Fruit fly (Drosophila melanogaster): ENCODE data around the gene CG11608.

dm6 chr3R:12674041-12674623, 35.9 kb downstream of the CG11608 start, which contains the start of gene Gnmt:
- TF ChIP-seq fd85E (GFP tag; optimal IDR thresholded peaks at IDR 0.05) (no peak), topi (GFP tag; optimal IDR thresholded peaks at IDR 0.05) (no peak), CG16779 (tag; optimal IDR thresholded peaks at IDR 0.05) (no peak), CG31627 (GFP tag; optimal IDR thresholded peaks at IDR 0.05) (no peak), CG4318 (GFP tag; optimal IDR thresholded peaks at IDR 0.05) (no peak), CG3919 (GFP tag; optimal IDR thresholded peaks at IDR 0.05) (no peak), Ets21C (GFP tag; optimal IDR thresholded peaks at IDR 0.05) (no peak), Hr39 (GFP tag; optimal IDR thresholded peaks at IDR 0.05) (no peak), Eip75B (GFP tag; optimal IDR thresholded peaks at IDR 0.05) (no peak), svp (GFP tag) (peak; percentile 98), lz (GFP tag; optimal IDR thresholded peaks at IDR 0.05) (no peak), CG11294 (GFP tag; IDR thresholded peaks at IDR 0.05) (no peak)
